Worm (Caenorhabditis elegans): Measurements from ENCODE around the gene srd-3.

- TF ChIP-seq fax-1 (tag; optimal IDR thresholded peaks at IDR 0.05) = no peak
- TF ChIP-seq unc-55 (GFP tag; optimal IDR thresholded peaks at IDR 0.05) = no peak
- no peak for TF ChIP-seq ceh-14 (tag; optimal IDR thresholded peaks at IDR 0.05)
- TF ChIP-seq pha-4 (tag; optimal IDR thresholded peaks at IDR 0.05) = no peak
- no peak for TF ChIP-seq nfya-1 (tag; optimal IDR thresholded peaks at IDR 0.05)
- TF ChIP-seq unc-42 (tag; optimal IDR thresholded peaks at IDR 0.05) = no peak
- no peak for TF ChIP-seq ref-2 (tag; optimal IDR thresholded peaks at IDR 0.05)
- TF ChIP-seq hlh-30 (tag; optimal IDR thresholded peaks at IDR 0.05; ENCODE audit: insufficient read depth) = no peak
- TF ChIP-seq pqm-1 (tag; optimal IDR thresholded peaks at IDR 0.05) = no peak
- TF ChIP-seq ama-1 (optimal IDR thresholded peaks at IDR 0.05) = no peak
- TF ChIP-seq ahr-1 (tag; optimal IDR thresholded peaks at IDR 0.05) = no peak
Measured at ce11 chrII:87937-88336, 40.9 kb downstream of the srd-3 start.

Data from whole organism, late embryonic.